Worm (Caenorhabditis elegans) whole organism, L4 larva: ENCODE results near the gene F11G11.13.
"Not testable (repeated sequence)": the region's sequence is repeated elsewhere in the genome, so short reads cannot be mapped to it uniquely, and the experiment has no call there.

Experiments
- D1046.2 ChIP-seq: fragments of 200-800 bp; sonication (Bioruptor generic); IDR thresholded peaks from 2 replicates; pipeline ENCODE4 v1.3.6; 2022; ENCODE audit warnings: missing genetic modification characterization, missing compliant biosample characterization
- F49E8.2 ChIP-seq: sonication (generic microtip); optimal IDR thresholded peaks from 2 replicates; lab custom pipeline; 2016; ENCODE audit warnings: missing compliant biosample characterization, mild to moderate bottlenecking, missing genetic modification characterization, borderline replicate concordance
- T20F7.1 ChIP-seq: fragments of 200-800 bp; sonication (Bioruptor generic); optimal IDR thresholded peaks from 2 replicates; lab custom pipeline; 2018; ENCODE audit warnings: mild to moderate bottlenecking, missing genetic modification characterization, missing compliant biosample characterization
- T26A8.4 ChIP-seq: fragments of 200-800 bp; sonication (Bioruptor generic); IDR thresholded peaks from 2 replicates; pipeline ENCODE4 v1.3.6; 2022; ENCODE audit warnings: missing genetic modification characterization, missing compliant biosample characterization
- Y105C5A.15 ChIP-seq: fragments of 200-800 bp; sonication (Bioruptor generic); IDR thresholded peaks from 2 replicates; pipeline ENCODE4 v1.3.6; 2022; ENCODE audit warnings: missing genetic modification characterization, missing compliant biosample characterization
- Y48G9A.11 ChIP-seq: fragments of 200-800 bp; sonication (Bioruptor generic); IDR thresholded peaks from 2 replicates; pipeline ENCODE4 v1.3.6; 2022; ENCODE audit warnings: missing genetic modification reagents, missing genetic modification characterization, missing compliant biosample characterization
- Y5F2A.4 ChIP-seq: fragments of 200-800 bp; sonication (Bioruptor generic); optimal IDR thresholded peaks from 2 replicates; lab custom pipeline; 2018; ENCODE audit warnings: mild to moderate bottlenecking, missing genetic modification characterization, missing compliant biosample characterization
- ZK546.5 ChIP-seq, 2 experiments: sonication (generic microtip); optimal IDR thresholded peaks; 2 replicates each; lab custom pipeline; 2017; ENCODE audit warnings: missing biosample characterization in 2 of 2, missing genetic modification characterization in 2 of 2
- aha-1 ChIP-seq: fragments of 150-350 bp; peaks from one replicate; lab custom pipeline; 2014; ENCODE audit warnings: missing biosample characterization, missing genetic modification characterization
- ama-1 ChIP-seq: fragments of 150-350 bp; optimal IDR thresholded peaks from 2 replicates; lab custom pipeline; 2014; ENCODE audit warnings: inconsistent platforms, mixed read lengths
- arid-1 ChIP-seq: fragments of 200-800 bp; sonication (Bioruptor generic); conservative IDR thresholded peaks from 2 replicates; pipeline ENCODE4 v1.3.6; 2022; ENCODE audit warnings: missing genetic modification reagents, missing genetic modification characterization, missing compliant biosample characterization
- attf-4 ChIP-seq: sonication (generic microtip); optimal IDR thresholded peaks from 3 replicates; lab custom pipeline; 2017; ENCODE audit warnings: missing biosample characterization, missing genetic modification characterization
- ceh-28 ChIP-seq: fragments of 150-350 bp; optimal IDR thresholded peaks from 2 replicates; lab custom pipeline; 2014; ENCODE audit warnings: missing biosample characterization, missing genetic modification reagents, missing genetic modification characterization
- ceh-44 ChIP-seq: fragments of 200-800 bp; sonication (Bioruptor generic); IDR thresholded peaks from 2 replicates; pipeline ENCODE4 v1.3.6; 2022; ENCODE audit warnings: missing genetic modification reagents, missing genetic modification characterization, missing compliant biosample characterization
- ces-1 ChIP-seq: fragments of 150-350 bp; sonication (generic microtip); optimal IDR thresholded peaks from 4 replicates; lab custom pipeline; 2014; ENCODE audit warnings: missing biosample characterization, missing genetic modification reagents, missing genetic modification characterization
- daf-16 ChIP-seq, 3 experiments: sonication (generic microtip); optimal IDR thresholded peaks; 2 replicates each; lab custom pipeline; 2016 to 2017; ENCODE audit warnings: missing genetic modification characterization in 3 of 3, missing genetic modification reagents in 3 of 3, mild to moderate bottlenecking in 2 of 3, missing compliant biosample characterization in 2 of 3, missing biosample characterization in 1 of 3, moderate library complexity in 1 of 3
- dmd-9 ChIP-seq: fragments of 200-800 bp; sonication (Bioruptor generic); IDR thresholded peaks from 2 replicates; pipeline ENCODE4 v1.3.6; 2022; ENCODE audit warnings: missing genetic modification reagents, missing genetic modification characterization, missing compliant biosample characterization
- dpl-1 ChIP-seq: fragments of 150-350 bp; optimal IDR thresholded peaks from 2 replicates; lab custom pipeline; 2014; ENCODE audit warnings: missing biosample characterization, missing genetic modification reagents, missing genetic modification characterization
- duxl-1 ChIP-seq: sonication (generic microtip); optimal IDR thresholded peaks from 2 replicates; lab custom pipeline; 2016; ENCODE audit warnings: mild to moderate bottlenecking, missing genetic modification characterization, moderate library complexity, missing compliant biosample characterization; ENCODE audit not compliant: poor library complexity
- egl-43 ChIP-seq: fragments of 200-800 bp; sonication (Bioruptor generic); IDR thresholded peaks from 2 replicates; pipeline ENCODE4 v1.3.6; 2022; ENCODE audit warnings: missing genetic modification reagents, missing genetic modification characterization, missing compliant biosample characterization
- fkh-10 ChIP-seq: fragments of 150-350 bp; optimal IDR thresholded peaks from 2 replicates; lab custom pipeline; 2014; ENCODE audit warnings: missing biosample characterization, missing genetic modification reagents, missing genetic modification characterization
- lin-38 ChIP-seq: fragments of 200-800 bp; sonication (Bioruptor generic); IDR thresholded peaks from 2 replicates; pipeline ENCODE4 v1.3.6; 2022; ENCODE audit warnings: missing genetic modification reagents, missing genetic modification characterization, missing compliant biosample characterization
- madf-5 ChIP-seq, 2 experiments: fragments of 200-800 bp; sonication (Bioruptor generic); IDR thresholded peaks; 2 replicates each; pipeline ENCODE4 v1.3.6; 2022; ENCODE audit warnings: missing compliant biosample characterization in 2 of 2, missing genetic modification characterization in 2 of 2
- nhr-10 ChIP-seq: fragments of 150-350 bp; optimal IDR thresholded peaks from 2 replicates; lab custom pipeline; 2014; ENCODE audit warnings: missing biosample characterization, missing genetic modification characterization
- nhr-11 ChIP-seq: fragments of 150-350 bp; optimal IDR thresholded peaks from 2 replicates; lab custom pipeline; 2014; ENCODE audit warnings: missing biosample characterization, missing genetic modification characterization
- nhr-77 ChIP-seq: fragments of 150-350 bp; optimal IDR thresholded peaks from 2 replicates; lab custom pipeline; 2014; ENCODE audit warnings: missing biosample characterization, missing genetic modification characterization
- pha-4 ChIP-seq, 2 experiments: fragments of 150-350 bp in 1 of 2; fragments of 200-800 bp in 1 of 2; sonication (Bioruptor generic) in 1 of 2; IDR thresholded peaks in 1 of 2; optimal IDR thresholded peaks in 1 of 2; 2 replicates each; pipeline versions ENCODE4 v1.3.6 to Lab custom; 2014 to 2022; ENCODE audit warnings: missing genetic modification characterization in 2 of 2, missing genetic modification reagents in 2 of 2, missing biosample characterization in 1 of 2, missing compliant biosample characterization in 1 of 2
- php-3 ChIP-seq: fragments of 200-800 bp; sonication (Bioruptor generic); IDR thresholded peaks from 2 replicates; pipeline ENCODE4 v1.3.6; 2022; ENCODE audit warnings: missing genetic modification reagents, missing genetic modification characterization, missing compliant biosample characterization
- set-16 ChIP-seq: fragments of 200-800 bp; sonication (Bioruptor generic); IDR thresholded peaks from 2 replicates; pipeline ENCODE4 v1.3.6; 2022; ENCODE audit warnings: missing genetic modification reagents, missing genetic modification characterization, missing compliant biosample characterization
- snpc-1.2 ChIP-seq: fragments of 200-800 bp; sonication (Bioruptor generic); IDR thresholded peaks from 2 replicates; pipeline ENCODE4 v1.3.6; 2022; ENCODE audit warnings: missing genetic modification reagents, missing genetic modification characterization, missing compliant biosample characterization
- snpc-4 ChIP-seq: fragments of 150-350 bp; optimal IDR thresholded peaks from 2 replicates; lab custom pipeline; 2014; ENCODE audit warnings: missing biosample characterization, missing genetic modification characterization
- spr-3 ChIP-seq: fragments of 200-800 bp; sonication (Bioruptor generic); optimal IDR thresholded peaks from 2 replicates; lab custom pipeline; 2018; ENCODE audit warnings: mild to moderate bottlenecking, missing genetic modification characterization, missing compliant biosample characterization
- zfp-2 ChIP-seq: sonication (generic microtip); optimal IDR thresholded peaks from 2 replicates; lab custom pipeline; 2016; ENCODE audit warnings: mild to moderate bottlenecking, missing genetic modification characterization, missing compliant biosample characterization
- zfp-3 ChIP-seq: fragments of 200-800 bp; sonication (Bioruptor generic); conservative IDR thresholded peaks from 2 replicates; pipeline ENCODE4 v1.3.6; 2022; ENCODE audit warnings: missing genetic modification reagents, missing genetic modification characterization, missing compliant biosample characterization
- ztf-11 ChIP-seq: fragments of 150-350 bp; optimal IDR thresholded peaks from 2 replicates; lab custom pipeline; 2014; ENCODE audit warnings: missing biosample characterization, missing genetic modification characterization
- ztf-7 ChIP-seq: fragments of 150-350 bp; optimal IDR thresholded peaks from 2 replicates; lab custom pipeline; 2014; ENCODE audit warnings: missing biosample characterization, missing genetic modification characterization

Gene F11G11.13

ce11 chrII:4866045-4866444, 9.9 kb downstream of the F11G11.13 start (continued):
- TF ChIP-seq madf-5 (GFP tag; IDR thresholded peaks at IDR 0.05; lab: Robert Waterston, UW) (0 out of 4 replicates have a peak, but pooled peaks of 1 of the 2 experiments have one; percentile 16), fkh-10 (GFP tag; lab: Kevin White, UChicago) (no peak)
- TF ChIP-seq, all 104 proteins: peak for 9

DNA sequence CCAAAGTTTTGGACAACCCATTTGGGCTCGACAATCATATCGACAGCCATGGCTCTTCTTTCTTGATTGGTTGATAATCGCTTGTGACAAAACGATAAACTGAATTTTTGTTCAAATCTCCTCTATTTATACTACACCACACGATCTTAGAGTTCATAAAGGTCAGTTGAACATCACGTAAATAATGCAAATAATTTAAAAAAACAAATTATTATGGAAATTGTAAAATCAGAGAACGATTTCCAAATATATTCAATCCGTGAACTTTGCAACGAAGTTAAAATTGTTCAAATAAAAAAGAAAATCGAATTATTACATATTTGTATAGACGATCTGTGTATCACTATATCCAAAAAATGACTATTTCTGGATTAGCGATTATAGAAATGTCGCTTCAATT, 12.6 kb downstream of the F11G11.13 start, which contains the start of the genes mpst-4 and F11G11.14:
mpst-4 (minus strand) TSS at position 101 of the 400 bp plus-strand sequence.
F11G11.14 (plus strand) TSS at position 325 of the 400 bp plus-strand sequence.
- no peak for TF ChIP-seq ZK546.5 (tag; optimal IDR thresholded peaks at IDR 0.05; lab: Kevin White, UChicago)
- TF ChIP-seq ces-1 = no peak
- no peak for TF ChIP-seq nhr-10 (tag; lab: Kevin White, UChicago)
- TF ChIP-seq Y105C5A.15 = no peak
- TF ChIP-seq, all 104 proteins: peak for 0

ce11 chrII:4860260-4860659, 15.7 kb downstream of the F11G11.13 start, which contains the start of the genes nspd-5 and F11G11.4:
nspd-5 (minus strand) TSS chrII:4860360.
F11G11.4 (plus strand) TSS chrII:4860594.
- TF ChIP-seq attf-4 (tag; lab: Kevin White, UChicago); T20F7.1 (GFP tag; lab: Kevin White, UChicago); snpc-1.2: not testable (repeated sequence)

DNA sequence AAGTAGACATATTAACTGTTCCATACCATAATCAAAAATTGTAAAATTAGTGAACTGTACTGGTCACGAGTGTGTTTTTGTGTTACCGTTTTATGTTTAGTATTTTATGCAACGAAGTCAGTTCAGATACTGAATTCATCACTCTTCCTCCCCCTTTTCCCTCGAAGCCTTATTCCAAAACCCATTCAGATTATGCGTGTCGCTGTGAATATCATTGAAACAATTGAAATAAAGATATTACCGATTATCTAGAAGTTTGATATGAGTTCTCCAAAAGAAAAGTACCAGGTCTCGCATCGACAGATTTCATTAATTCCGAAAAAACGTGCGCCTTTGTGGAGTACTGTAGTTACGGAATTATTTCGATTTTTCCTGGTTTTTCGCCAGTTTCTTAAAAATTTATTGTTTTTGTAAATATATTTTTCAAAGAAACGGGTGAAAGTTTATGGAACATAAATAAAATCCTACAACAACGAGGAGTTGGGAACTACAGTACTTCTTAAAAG, 17.0 kb downstream of the F11G11.13 start:
- 0 out of 2 replicates have a peak, but pooled peaks have one; percentile 29 for TF ChIP-seq zfp-3 (GFP tag; lab: Robert Waterston, UW)
- TF ChIP-seq aha-1 (tag; lab: Kevin White, UChicago) = peak; percentile 95
- TF ChIP-seq snpc-4 (tag; lab: Kevin White, UChicago) = no peak
- no peak for TF ChIP-seq daf-16 (GFP tag; optimal IDR thresholded peaks at IDR 0.05; lab: Kevin White, UChicago)
- peak; percentile 1 for TF ChIP-seq daf-16 (tag; optimal IDR thresholded peaks at IDR 0.05; lab: Kevin White, UChicago)
- TF ChIP-seq dpl-1 = peak; percentile 20
- TF ChIP-seq ceh-44 (GFP tag; lab: Robert Waterston, UW) = no peak
- no peak for TF ChIP-seq F49E8.2
- TF ChIP-seq duxl-1 (tag; lab: Kevin White, UChicago) = peak; percentile 38
- TF ChIP-seq ama-1 = peak; percentile 71
- no peak for TF ChIP-seq arid-1 (GFP tag; lab: Robert Waterston, UW)

- TF ChIP-seq set-16 (GFP tag; lab: Robert Waterston, UW) = peak; percentile 67
- TF ChIP-seq ztf-11 (tag; lab: Kevin White, UChicago) = no peak
- TF ChIP-seq ztf-7 (tag; lab: Kevin White, UChicago) = no peak
- TF ChIP-seq pha-4 (GFP tag; IDR thresholded peaks at IDR 0.05; lab: Robert Waterston, UW) = peak; percentile 30; the same call in 1 of the 2 replicates
- no peak for TF ChIP-seq pha-4 (tag; optimal IDR thresholded peaks at IDR 0.05; lab: Kevin White, UChicago)
- peak; percentile 67; the same call in 1 of the 2 replicates for TF ChIP-seq egl-43 (GFP tag; lab: Robert Waterston, UW)
- TF ChIP-seq Y48G9A.11 (GFP tag; lab: Robert Waterston, UW) = 0 out of 2 replicates have a peak, but pooled peaks have one; percentile 33
- no peak for TF ChIP-seq zfp-3 (GFP tag; lab: Robert Waterston, UW)
- peak; percentile 25 for TF ChIP-seq ama-1
- TF ChIP-seq Y5F2A.4 (GFP tag; lab: Kevin White, UChicago) = no peak
- no peak for TF ChIP-seq daf-16 (GFP tag; optimal IDR thresholded peaks at IDR 0.05; lab: Kevin White, UChicago)
- TF ChIP-seq daf-16 (tag; optimal IDR thresholded peaks at IDR 0.05; lab: Kevin White, UChicago) = peak; percentile 1
- TF ChIP-seq F49E8.2 = no peak
- no peak for TF ChIP-seq dmd-9 (GFP tag; lab: Robert Waterston, UW)
- no peak for TF ChIP-seq nhr-11
- no peak for TF ChIP-seq ceh-28 (tag; lab: Kevin White, UChicago)
- TF ChIP-seq D1046.2 (GFP tag; lab: Robert Waterston, UW) = 0 out of 2 replicates have a peak, but pooled peaks have one; percentile 48
- TF ChIP-seq nhr-77 (tag; lab: Kevin White, UChicago) = no peak
- 0 out of 2 replicates have a peak, but pooled peaks have one; percentile 6 for TF ChIP-seq php-3 (GFP tag; lab: Robert Waterston, UW)
- TF ChIP-seq zfp-2 (tag; lab: Kevin White, UChicago) = no peak
- TF ChIP-seq spr-3 (GFP tag; lab: Kevin White, UChicago) = no peak
- TF ChIP-seq T26A8.4 (GFP tag; lab: Robert Waterston, UW) = peak; percentile 70
- TF ChIP-seq lin-38 (GFP tag; lab: Robert Waterston, UW) = peak; percentile 35; the same call in 1 of the 2 replicates
These were observed 18.1 kb downstream of the F11G11.13 start, which contains the start of gene F11G11.5 for ce11 chrII:4857873-4858364. F11G11.5 (plus strand) TSS chrII:4857923.
